Fruit fly (Drosophila melanogaster): Measurements from ENCODE around the gene CG31638.

The CG31638 gene

dm6 chr2L:6502887-6503723 is 12.2 kb downstream of the CG31638 start:
- TF ChIP-seq ovo (GFP tag; optimal IDR thresholded peaks at IDR 0.05) (no peak), CG1620 (GFP tag; optimal IDR thresholded peaks at IDR 0.05) (no peak), cnc (optimal IDR thresholded peaks at IDR 0.05) (no peak), kay (GFP tag; ENCODE audit: borderline replicate concordance) (no peak), CG33017 (tag; optimal IDR thresholded peaks at IDR 0.05) (no peak), CG7101 (tag; optimal IDR thresholded peaks at IDR 0.05) (no peak), pad (GFP tag; optimal IDR thresholded peaks at IDR 0.05) (no peak), toe (GFP tag; optimal IDR thresholded peaks at IDR 0.05) (no peak), CG14711 (tag; optimal IDR thresholded peaks at IDR 0.05) (no peak), Crg-1 (GFP tag; optimal IDR thresholded peaks at IDR 0.05) (no peak), tj (GFP tag; optimal IDR thresholded peaks at IDR 0.05) (no peak), CG7045 (GFP tag; optimal IDR thresholded peaks at IDR 0.05) (no peak), CG5204 (GFP tag; optimal IDR thresholded peaks at IDR 0.05) (no peak), cic (GFP tag; optimal IDR thresholded peaks at IDR 0.05) (no peak)

dm6 chr2L:6503724-6504037 is 12.8 kb downstream of the CG31638 start:
- no peak for TF ChIP-seq CG33017 (tag; optimal IDR thresholded peaks at IDR 0.05)
- TF ChIP-seq CG11617 (GFP tag; optimal IDR thresholded peaks at IDR 0.05), result no peak
- no peak for TF ChIP-seq Hr96 (GFP tag; optimal IDR thresholded peaks at IDR 0.05)
- no peak for TF ChIP-seq CG7101 (tag; optimal IDR thresholded peaks at IDR 0.05)
- no peak for TF ChIP-seq toe (GFP tag; optimal IDR thresholded peaks at IDR 0.05)

dm6 chr2L:6508666-6509065 is 17.8 kb downstream of the CG31638 start:
- TF ChIP-seq cic (GFP tag; optimal IDR thresholded peaks at IDR 0.05) (no peak), CG14711 (tag; optimal IDR thresholded peaks at IDR 0.05) (no peak), CG11617 (GFP tag; optimal IDR thresholded peaks at IDR 0.05) (no peak), tj (GFP tag; optimal IDR thresholded peaks at IDR 0.05) (no peak), CG7045 (GFP tag; optimal IDR thresholded peaks at IDR 0.05) (no peak), kay (GFP tag; ENCODE audit: borderline replicate concordance) (no peak), Hr96 (GFP tag; optimal IDR thresholded peaks at IDR 0.05) (no peak), CG12768 (GFP tag; optimal IDR thresholded peaks at IDR 0.05) (no peak), Crg-1 (GFP tag; optimal IDR thresholded peaks at IDR 0.05) (no peak), CG1620 (GFP tag; optimal IDR thresholded peaks at IDR 0.05) (no peak), CG5204 (GFP tag; optimal IDR thresholded peaks at IDR 0.05) (no peak), bab1 (GFP tag; optimal IDR thresholded peaks at IDR 0.05) (no peak)

dm6 chr2L:6513948-6514347 is 23.1 kb downstream of the CG31638 start:
- no peak for TF ChIP-seq pad (GFP tag; optimal IDR thresholded peaks at IDR 0.05)
- TF ChIP-seq CG12768 (GFP tag; optimal IDR thresholded peaks at IDR 0.05), result peak; percentile 51
- no peak for TF ChIP-seq Crg-1 (GFP tag; optimal IDR thresholded peaks at IDR 0.05)
- TF ChIP-seq kay (GFP tag; ENCODE audit: borderline replicate concordance), result no peak
- TF ChIP-seq CG5204 (GFP tag; optimal IDR thresholded peaks at IDR 0.05), result no peak

DNA sequence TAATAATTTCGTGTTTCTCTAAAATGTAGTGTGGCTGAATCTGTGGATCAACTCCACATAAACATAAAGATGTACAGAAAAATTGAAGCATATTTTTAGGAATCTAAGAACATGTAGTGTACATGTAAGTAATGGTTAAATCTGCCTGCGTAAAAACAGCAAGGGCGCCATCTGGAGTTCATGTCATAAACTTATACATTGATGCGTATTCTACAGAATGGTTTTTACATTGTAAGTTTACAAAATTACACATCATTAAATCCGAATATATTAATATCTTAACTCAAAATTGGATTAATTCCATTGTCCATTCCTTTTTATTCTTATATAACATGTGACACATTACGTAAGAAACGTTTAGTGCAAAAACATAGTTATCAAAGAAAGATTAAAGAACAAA is 36.1 kb downstream of the CG31638 start:
- TF ChIP-seq CG11617 (GFP tag; optimal IDR thresholded peaks at IDR 0.05), result no peak
- no peak for TF ChIP-seq tj (GFP tag; optimal IDR thresholded peaks at IDR 0.05)
- no peak for TF ChIP-seq CG7101 (tag; optimal IDR thresholded peaks at IDR 0.05)
- TF ChIP-seq ovo (GFP tag; optimal IDR thresholded peaks at IDR 0.05), result no peak
- no peak for TF ChIP-seq CG7045 (GFP tag; optimal IDR thresholded peaks at IDR 0.05)
- TF ChIP-seq CG5204 (GFP tag; optimal IDR thresholded peaks at IDR 0.05), result no peak
- no peak for TF ChIP-seq Mnt (GFP tag; optimal IDR thresholded peaks at IDR 0.05)
- no peak for TF ChIP-seq CG12768 (GFP tag; optimal IDR thresholded peaks at IDR 0.05)
- no peak for TF ChIP-seq Clk (GFP tag; optimal IDR thresholded peaks at IDR 0.05)
- TF ChIP-seq bab1 (GFP tag; optimal IDR thresholded peaks at IDR 0.05), result peak; percentile 24
- no peak for TF ChIP-seq Hr96 (GFP tag; optimal IDR thresholded peaks at IDR 0.05)
- TF ChIP-seq CG1620 (GFP tag; optimal IDR thresholded peaks at IDR 0.05), result peak; percentile 26

dm6 chr2L:6530952-6531512 is 40.2 kb downstream of the CG31638 start:
- no peak for TF ChIP-seq CG7045 (GFP tag; optimal IDR thresholded peaks at IDR 0.05)
- TF ChIP-seq Mnt (GFP tag; optimal IDR thresholded peaks at IDR 0.05), result no peak
- no peak for TF ChIP-seq CG12768 (GFP tag; optimal IDR thresholded peaks at IDR 0.05)
- TF ChIP-seq CG11617 (GFP tag; optimal IDR thresholded peaks at IDR 0.05), result no peak
- no peak for TF ChIP-seq cnc (optimal IDR thresholded peaks at IDR 0.05)
- TF ChIP-seq CG1620 (GFP tag; optimal IDR thresholded peaks at IDR 0.05), result no peak
- no peak for TF ChIP-seq tj (GFP tag; optimal IDR thresholded peaks at IDR 0.05)
- TF ChIP-seq CG14711 (tag; optimal IDR thresholded peaks at IDR 0.05), result no peak
- TF ChIP-seq CG7101 (tag; optimal IDR thresholded peaks at IDR 0.05), result no peak
- TF ChIP-seq Crg-1 (GFP tag; optimal IDR thresholded peaks at IDR 0.05), result no peak
- no peak for TF ChIP-seq CG5204 (GFP tag; optimal IDR thresholded peaks at IDR 0.05)
- no peak for TF ChIP-seq CG33017 (tag; optimal IDR thresholded peaks at IDR 0.05)
- no peak for TF ChIP-seq Clk (GFP tag; optimal IDR thresholded peaks at IDR 0.05)
- no peak for TF ChIP-seq pad (GFP tag; optimal IDR thresholded peaks at IDR 0.05)
- no peak for TF ChIP-seq toe (GFP tag; optimal IDR thresholded peaks at IDR 0.05)
- no peak for TF ChIP-seq Hr96 (GFP tag; optimal IDR thresholded peaks at IDR 0.05)
